Fruit fly (Drosophila melanogaster): ENCODE measurements around the gene Pmvk.

The Pmvk gene

DNA sequence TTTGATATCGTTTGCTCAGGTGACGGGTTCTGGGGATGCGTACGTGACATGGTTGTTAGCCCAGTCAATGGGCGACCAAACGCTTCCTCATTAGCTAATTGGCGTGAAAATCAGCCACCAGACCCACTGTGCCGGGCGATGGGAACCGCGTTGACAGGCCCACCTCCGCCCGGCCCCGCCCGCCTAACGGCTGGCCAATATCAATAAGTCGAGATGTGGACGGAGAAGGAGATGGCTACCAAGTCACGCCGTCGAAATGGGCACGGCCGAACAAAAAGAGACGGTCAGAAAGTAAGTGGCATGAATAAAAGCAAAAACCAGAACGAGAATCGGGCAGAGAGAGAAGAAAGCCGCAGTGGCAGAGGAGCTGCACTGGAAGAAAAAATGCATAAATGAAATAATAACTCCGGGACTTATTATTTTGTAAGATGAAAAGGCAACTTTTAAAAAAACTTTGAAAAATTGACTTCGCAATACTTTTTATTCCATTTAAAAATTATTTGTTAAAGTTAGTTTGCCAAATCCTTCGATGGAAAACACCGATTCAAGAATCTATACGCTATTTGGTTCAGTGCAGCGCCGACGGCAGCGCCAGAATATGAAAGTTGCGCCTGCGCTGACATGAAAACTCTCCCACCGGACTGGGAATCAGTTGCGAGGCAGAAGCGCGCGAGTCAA lies 42.2 kb downstream of the Pmvk start, which contains the start of gene CG13082 (continued):
- TF ChIP-seq CG30403 (GFP tag; optimal IDR thresholded peaks at IDR 0.05) = peak; percentile 63
- TF ChIP-seq mld (GFP tag; IDR thresholded peaks at IDR 0.05; ENCODE audit: partially characterized antibody) = no peak
- TF ChIP-seq CG6854 (GFP tag; optimal IDR thresholded peaks at IDR 0.05) = no peak
- no peak for TF ChIP-seq CG13123 (GFP tag; optimal IDR thresholded peaks at IDR 0.05)
- peak; percentile 75 for TF ChIP-seq Spps (tag; optimal IDR thresholded peaks at IDR 0.05)
- peak; percentile 29 for TF ChIP-seq lilli (GFP tag; optimal IDR thresholded peaks at IDR 0.05)
- TF ChIP-seq CG4730 (GFP tag; IDR thresholded peaks at IDR 0.05) = no peak
- peak; percentile 33 for TF ChIP-seq zen (tag; optimal IDR thresholded peaks at IDR 0.05)
- TF ChIP-seq tup (GFP tag; optimal IDR thresholded peaks at IDR 0.05) = peak; percentile 10
- peak; percentile 45 for TF ChIP-seq CG7556 (GFP tag; optimal IDR thresholded peaks at IDR 0.05)
- no peak for TF ChIP-seq CG18476 (GFP tag; optimal IDR thresholded peaks at IDR 0.05)
- no peak for TF ChIP-seq CG6175 (GFP tag; IDR thresholded peaks at IDR 0.05)
- no peak for TF ChIP-seq CG1792 (GFP tag; optimal IDR thresholded peaks at IDR 0.05)
- peak in 1 of 2 experiments; percentile 9 for TF ChIP-seq dpn (GFP tag; optimal IDR thresholded peaks at IDR 0.05)
- TF ChIP-seq Tbp (GFP tag; optimal IDR thresholded peaks at IDR 0.05) = no peak
- TF ChIP-seq tx (GFP tag; optimal IDR thresholded peaks at IDR 0.05) = peak; percentile 23
- TF ChIP-seq ham (GFP tag; IDR thresholded peaks at IDR 0.05) = no peak
- no peak for TF ChIP-seq Poxn (GFP tag; IDR thresholded peaks at IDR 0.05)
- peak; percentile 55 for TF ChIP-seq CG12391 (tag; optimal IDR thresholded peaks at IDR 0.05)
- TF ChIP-seq gsb-n (tag; optimal IDR thresholded peaks at IDR 0.05) = peak; percentile 77
- peak; percentile 78 for TF ChIP-seq nmo (GFP tag; optimal IDR thresholded peaks at IDR 0.05)
- no peak for TF ChIP-seq Ravus (GFP tag; IDR thresholded peaks at IDR 0.05)
- no peak for TF ChIP-seq Kr (GFP tag; optimal IDR thresholded peaks at IDR 0.05)
- TF ChIP-seq CG6689 (GFP tag; IDR thresholded peaks at IDR 0.05) = peak; percentile 51; the same call in 1 of the 2 replicates
- no peak for TF ChIP-seq bigmax (GFP tag; optimal IDR thresholded peaks at IDR 0.05)
- TF ChIP-seq CG17912 (GFP tag; optimal IDR thresholded peaks at IDR 0.05) = no peak
- TF ChIP-seq Hand (GFP tag; optimal IDR thresholded peaks at IDR 0.05) = no peak
- TF ChIP-seq CG10267 (tag; optimal IDR thresholded peaks at IDR 0.05) = peak; percentile 60
- TF ChIP-seq Hey (tag; optimal IDR thresholded peaks at IDR 0.05) = no peak
- no peak for TF ChIP-seq dimm (GFP tag; IDR thresholded peaks at IDR 0.05)
- no peak for TF ChIP-seq Nf-YA (GFP tag; IDR thresholded peaks at IDR 0.05)
- TF ChIP-seq Dek (tag; optimal IDR thresholded peaks at IDR 0.05) = no peak
- peak; percentile 57 for TF ChIP-seq grau (tag; optimal IDR thresholded peaks at IDR 0.05)
- no peak for TF ChIP-seq CG31365 (tag; optimal IDR thresholded peaks at IDR 0.05)
- TF ChIP-seq zen2 (GFP tag; IDR thresholded peaks at IDR 0.05; ENCODE audit: partially characterized antibody) = no peak
- no peak; the same call in 1 of the 2 replicates for TF ChIP-seq NFAT (GFP tag; IDR thresholded peaks at IDR 0.05)
- TF ChIP-seq lmd (GFP tag; IDR thresholded peaks at IDR 0.05) = peak; percentile 49; the same call in 1 of the 2 replicates
- no peak for TF ChIP-seq CG11695 (GFP tag; IDR thresholded peaks at IDR 0.05)
- TF ChIP-seq tgo (GFP tag; IDR thresholded peaks at IDR 0.05) = peak; percentile 35; the same call in 1 of the 3 replicates
- no peak for TF ChIP-seq CG6791 (GFP tag; IDR thresholded peaks at IDR 0.05; ENCODE audit: partially characterized antibody)
- TF ChIP-seq tap (tag; optimal IDR thresholded peaks at IDR 0.05) = peak; percentile 20
- no peak for TF ChIP-seq HLH4C (GFP tag; IDR thresholded peaks at IDR 0.05; ENCODE audit: partially characterized antibody)
- TF ChIP-seq CG34422 (GFP tag; IDR thresholded peaks at IDR 0.05) = no peak
- TF ChIP-seq Ets97D (GFP tag; optimal IDR thresholded peaks at IDR 0.05) = no peak
- no peak for TF ChIP-seq caup (GFP tag; optimal IDR thresholded peaks at IDR 0.05; ENCODE audit: severe bottlenecking)
- TF ChIP-seq CG31441 (GFP tag; IDR thresholded peaks at IDR 0.05) = peak; percentile 63
- TF ChIP-seq insv (GFP tag; optimal IDR thresholded peaks at IDR 0.05) = no peak
- no peak for TF ChIP-seq Gug (GFP tag; IDR thresholded peaks at IDR 0.05)
- TF ChIP-seq hth (optimal IDR thresholded peaks at IDR 0.05) = no peak
- no peak for TF ChIP-seq CG9876 (GFP tag; optimal IDR thresholded peaks at IDR 0.05)

Data from whole organism, embryonic.